Worm (Caenorhabditis elegans) whole organism, L4 larva: Measurements from ENCODE around the gene aak-2.

Source experiments
- R02D3.7 ChIP-seq: fragments of 150-350 bp; sonication (generic microtip); optimal IDR thresholded peaks from 3 replicates; lab custom pipeline; 2014; ENCODE audit warnings: missing biosample characterization, missing genetic modification characterization
- Y48G9A.11 ChIP-seq: fragments of 200-800 bp; sonication (Bioruptor generic); IDR thresholded peaks from 2 replicates; pipeline ENCODE4 v1.3.6; 2022; ENCODE audit warnings: missing genetic modification reagents, missing genetic modification characterization, missing compliant biosample characterization
- ZK337.2 ChIP-seq: fragments of 200-800 bp; sonication (Bioruptor generic); IDR thresholded peaks from 2 replicates; pipeline ENCODE4 v1.3.6; 2022; ENCODE audit warnings: missing genetic modification reagents, missing genetic modification characterization, missing compliant biosample characterization
- aha-1 ChIP-seq: fragments of 150-350 bp; peaks from one replicate; lab custom pipeline; 2014; ENCODE audit warnings: missing biosample characterization, missing genetic modification characterization
- ama-1 ChIP-seq: fragments of 150-350 bp; optimal IDR thresholded peaks from 2 replicates; lab custom pipeline; 2014; ENCODE audit warnings: inconsistent platforms, mixed read lengths
- ces-1 ChIP-seq: fragments of 150-350 bp; sonication (generic microtip); optimal IDR thresholded peaks from 4 replicates; lab custom pipeline; 2014; ENCODE audit warnings: missing biosample characterization, missing genetic modification reagents, missing genetic modification characterization
- ctbp-1 ChIP-seq: fragments of 200-800 bp; sonication (Bioruptor generic); IDR thresholded peaks from 2 replicates; pipeline ENCODE4 v1.3.6; 2022; ENCODE audit warnings: missing genetic modification reagents, missing genetic modification characterization, missing compliant biosample characterization
- daf-16 ChIP-seq, 3 experiments: sonication (generic microtip); optimal IDR thresholded peaks; 2 replicates each; lab custom pipeline; 2016 to 2017; ENCODE audit warnings: missing genetic modification characterization in 3 of 3, missing genetic modification reagents in 3 of 3, mild to moderate bottlenecking in 2 of 3, missing compliant biosample characterization in 2 of 3, missing biosample characterization in 1 of 3, moderate library complexity in 1 of 3
- dve-1 ChIP-seq: sonication (generic microtip); optimal IDR thresholded peaks from 2 replicates; lab custom pipeline; 2017; ENCODE audit warnings: antibody characterized with exemption, mild to moderate bottlenecking, missing genetic modification characterization, missing compliant biosample characterization; ENCODE audit not compliant: insufficient read depth
- fkh-10 ChIP-seq: fragments of 150-350 bp; optimal IDR thresholded peaks from 2 replicates; lab custom pipeline; 2014; ENCODE audit warnings: missing biosample characterization, missing genetic modification reagents, missing genetic modification characterization
- hif-1 ChIP-seq, 2 experiments: sonication (generic microtip); optimal IDR thresholded peaks; 2 replicates each; lab custom pipeline; 2016 to 2017; ENCODE audit warnings: missing compliant biosample characterization in 2 of 2, missing genetic modification characterization in 2 of 2, missing genetic modification reagents in 2 of 2, missing genotype in 2 of 2, mild to moderate bottlenecking in 1 of 2
- hlh-11 ChIP-seq: fragments of 200-800 bp; sonication (Bioruptor generic); optimal IDR thresholded peaks from 2 replicates; lab custom pipeline; 2018; ENCODE audit warnings: mild to moderate bottlenecking, missing genetic modification characterization, missing compliant biosample characterization
- hlh-30 ChIP-seq: sonication (generic microtip); optimal IDR thresholded peaks from 2 replicates; lab custom pipeline; 2017; ENCODE audit warnings: antibody characterized with exemption, mild to moderate bottlenecking, missing genetic modification characterization, missing compliant biosample characterization; ENCODE audit not compliant: insufficient read depth
- lin-1 ChIP-seq: fragments of 200-800 bp; sonication (Bioruptor generic); IDR thresholded peaks from 2 replicates; pipeline ENCODE4 v1.3.6; 2022; ENCODE audit warnings: missing genetic modification reagents, missing genetic modification characterization, missing compliant biosample characterization
- lin-15B ChIP-seq: fragments of 150-350 bp; sonication (generic microtip); optimal IDR thresholded peaks from 3 replicates; lab custom pipeline; 2014; ENCODE audit warnings: missing biosample characterization, missing genetic modification characterization
- lin-29 ChIP-seq: fragments of 200-800 bp; sonication (Bioruptor generic); IDR thresholded peaks from 2 replicates; pipeline ENCODE4 v1.3.6; 2022; ENCODE audit warnings: missing genetic modification reagents, missing genetic modification characterization, missing compliant biosample characterization
- lir-3 ChIP-seq: sonication (generic microtip); optimal IDR thresholded peaks from 2 replicates; lab custom pipeline; 2016; ENCODE audit warnings: mild to moderate bottlenecking, missing genetic modification characterization, missing compliant biosample characterization
- mep-1 ChIP-seq: fragments of 150-350 bp; sonication (generic microtip); optimal IDR thresholded peaks from 3 replicates; lab custom pipeline; 2014; ENCODE audit warnings: missing biosample characterization, missing genetic modification characterization
- nhr-11 ChIP-seq: fragments of 150-350 bp; optimal IDR thresholded peaks from 2 replicates; lab custom pipeline; 2014; ENCODE audit warnings: missing biosample characterization, missing genetic modification characterization
- nhr-111 ChIP-seq: fragments of 200-800 bp; sonication (Bioruptor generic); optimal IDR thresholded peaks from 2 replicates; lab custom pipeline; 2018; ENCODE audit warnings: mild to moderate bottlenecking, missing genetic modification characterization, missing compliant biosample characterization
- nhr-76 ChIP-seq: fragments of 150-350 bp; optimal IDR thresholded peaks from 2 replicates; lab custom pipeline; 2014; ENCODE audit warnings: missing biosample characterization, missing genetic modification characterization
- pha-4 ChIP-seq, 2 experiments: fragments of 150-350 bp in 1 of 2; fragments of 200-800 bp in 1 of 2; sonication (Bioruptor generic) in 1 of 2; IDR thresholded peaks in 1 of 2; optimal IDR thresholded peaks in 1 of 2; 2 replicates each; pipeline versions ENCODE4 v1.3.6 to Lab custom; 2014 to 2022; ENCODE audit warnings: missing genetic modification characterization in 2 of 2, missing genetic modification reagents in 2 of 2, missing biosample characterization in 1 of 2, missing compliant biosample characterization in 1 of 2
- rbr-2 ChIP-seq: sonication (generic microtip); optimal IDR thresholded peaks from 2 replicates; lab custom pipeline; 2016; ENCODE audit warnings: missing genotype, missing genetic modification characterization, missing compliant biosample characterization
- tra-1 ChIP-seq: fragments of 200-800 bp; sonication (Bioruptor generic); IDR thresholded peaks from 2 replicates; pipeline ENCODE4 v1.3.6; 2022; ENCODE audit warnings: missing genetic modification reagents, missing genetic modification characterization, missing compliant biosample characterization
- unc-62 ChIP-seq, 3 experiments: fragments of 150-350 bp in 1 of 3; sonication (generic microtip); optimal IDR thresholded peaks in 2 of 3; peaks in 1 of 3; 1 replicate in 1 of 3; 2 replicates in 2 of 3; lab custom pipeline; 2014 to 2017; ENCODE audit warnings: missing biosample characterization in 3 of 3, missing genetic modification characterization in 3 of 3, missing genetic modification reagents in 3 of 3, missing genotype in 1 of 3
- zip-11 ChIP-seq: fragments of 200-800 bp; sonication (Bioruptor generic); IDR thresholded peaks from 2 replicates; pipeline ENCODE4 v1.3.6; 2022; ENCODE audit warnings: missing genetic modification characterization, missing compliant biosample characterization
- ztf-11 ChIP-seq: fragments of 150-350 bp; optimal IDR thresholded peaks from 2 replicates; lab custom pipeline; 2014; ENCODE audit warnings: missing biosample characterization, missing genetic modification characterization

aak-2 gene

DNA sequence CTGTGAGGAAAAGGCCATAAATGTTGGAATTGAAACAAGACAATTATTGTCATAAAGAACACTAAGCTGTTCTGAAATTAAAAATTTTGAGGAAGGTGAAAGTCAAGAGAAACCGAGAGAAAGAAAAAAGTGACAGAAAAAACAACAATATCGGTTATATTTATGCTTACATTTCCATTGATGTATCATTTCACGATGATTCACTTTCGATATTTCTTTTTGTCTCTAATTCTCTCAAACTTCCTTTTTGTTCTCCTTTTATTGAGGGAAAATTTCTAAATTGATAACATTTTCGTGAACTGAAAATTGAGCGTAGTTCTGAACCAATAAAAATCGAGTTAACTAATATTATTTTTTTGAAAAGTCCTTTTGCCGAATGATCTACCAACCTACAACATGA lies 19.0 kb downstream of the aak-2 start:
- TF ChIP-seq ZK337.2 (GFP tag; lab: Robert Waterston, UW) (no peak), pha-4 (GFP tag; IDR thresholded peaks at IDR 0.05; lab: Robert Waterston, UW) (no peak), pha-4 (tag; optimal IDR thresholded peaks at IDR 0.05; lab: Kevin White, UChicago) (peak; percentile 35), daf-16 (GFP tag; optimal IDR thresholded peaks at IDR 0.05; lab: Kevin White, UChicago) (no peak), daf-16 (tag; optimal IDR thresholded peaks at IDR 0.05; lab: Kevin White, UChicago) (peak; percentile 24), dve-1 (tag; lab: Kevin White, UChicago) (peak; percentile 46)

DNA sequence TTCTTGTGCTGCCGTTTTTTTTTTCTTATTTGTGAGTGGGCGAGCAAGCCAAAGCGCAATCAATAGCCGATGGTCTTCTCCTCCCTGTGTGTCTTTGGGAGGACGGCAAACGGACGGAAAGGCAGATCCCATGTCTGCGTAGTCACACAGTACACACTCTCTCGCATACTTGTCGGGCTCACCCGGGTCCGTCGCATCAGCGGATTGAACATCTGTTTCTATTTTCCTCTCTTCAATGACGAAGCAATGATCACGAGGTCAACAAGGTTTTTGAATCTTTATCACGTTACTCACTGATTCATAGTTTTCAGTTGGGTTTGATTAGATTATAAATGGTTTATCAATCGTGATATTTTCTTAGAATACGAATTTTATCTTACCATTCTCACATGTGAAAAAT lies 19.6 kb downstream of the aak-2 start:
- TF ChIP-seq rbr-2 (tag; lab: Kevin White, UChicago) (no peak), hlh-11 (tag; lab: Kevin White, UChicago) (peak; percentile 81), nhr-11 (peak; percentile 3), ctbp-1 (GFP tag; lab: Robert Waterston, UW) (0 out of 2 replicates have a peak, but pooled peaks have one; percentile 17), daf-16 (GFP tag; optimal IDR thresholded peaks at IDR 0.05; lab: Kevin White, UChicago) (peak in 1 of 2 experiments; percentile 74), daf-16 (tag; optimal IDR thresholded peaks at IDR 0.05; lab: Kevin White, UChicago) (no peak), ama-1 (lab: Kevin White, UChicago) (no peak), hlh-30 (tag; lab: Kevin White, UChicago) (peak; percentile 66), R02D3.7 (tag; lab: Kevin White, UChicago) (no peak), hif-1 (tag; optimal IDR thresholded peaks at IDR 0.05; lab: Kevin White, UChicago) (peak in 1 of 2 experiments; percentile 10), unc-62 (GFP tag; optimal IDR thresholded peaks at IDR 0.05 in 1 of 2; lab: Kevin White, UChicago) (peak in 1 of 2 experiments; percentile 66), unc-62 (tag; optimal IDR thresholded peaks at IDR 0.05; lab: Kevin White, UChicago) (no peak)

DNA sequence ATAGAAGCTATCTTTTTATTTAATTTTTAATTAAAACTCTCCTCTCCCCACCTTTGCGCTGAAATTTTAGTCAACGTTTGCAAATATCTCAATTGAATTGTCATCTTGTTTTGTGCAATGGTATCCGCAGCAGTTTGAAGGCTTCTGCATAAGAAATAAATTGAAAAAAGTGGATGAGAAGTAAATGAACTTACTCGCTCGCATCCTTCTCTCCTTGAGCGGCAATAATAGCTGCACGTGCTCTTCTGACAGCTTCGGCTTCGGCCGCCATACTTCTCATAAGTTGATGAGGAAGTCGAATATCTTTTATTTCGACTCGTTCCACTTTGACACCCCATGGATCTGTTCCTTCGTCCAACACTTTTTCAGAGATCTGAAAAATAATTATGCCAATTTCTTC lies 21.0 kb downstream of the aak-2 start:
- TF ChIP-seq mep-1 (tag; lab: Kevin White, UChicago) (no peak), tra-1 (GFP tag; lab: Robert Waterston, UW) (no peak), ces-1 (GFP tag; lab: Kevin White, UChicago) (peak; percentile 32), fkh-10 (peak; percentile 68)
- TF ChIP-seq, all 104 proteins: peak for 2

DNA sequence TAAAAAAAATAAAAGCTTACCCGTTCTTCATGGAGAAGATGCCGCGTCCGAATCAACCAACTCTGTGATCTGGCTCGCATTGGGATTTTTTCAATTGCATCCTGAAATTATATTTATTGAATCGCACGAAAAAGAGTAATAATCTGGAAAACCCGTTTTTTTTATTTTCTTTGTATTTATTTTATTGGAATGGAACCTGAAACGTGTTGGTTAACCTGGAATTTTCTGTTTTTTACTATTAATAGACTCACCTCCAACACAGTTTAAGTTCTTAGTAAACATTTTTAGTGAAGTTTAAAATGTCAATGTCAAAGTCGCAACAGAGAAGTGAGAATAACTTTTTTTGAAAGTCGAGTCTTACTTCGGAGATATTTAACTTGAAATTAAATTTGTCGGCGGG lies 22.4 kb downstream of the aak-2 start:
- TF ChIP-seq mep-1 (tag; lab: Kevin White, UChicago) (no peak), zip-11 (GFP tag; lab: Robert Waterston, UW) (no peak), aha-1 (tag; lab: Kevin White, UChicago) (peak; percentile 52)

DNA sequence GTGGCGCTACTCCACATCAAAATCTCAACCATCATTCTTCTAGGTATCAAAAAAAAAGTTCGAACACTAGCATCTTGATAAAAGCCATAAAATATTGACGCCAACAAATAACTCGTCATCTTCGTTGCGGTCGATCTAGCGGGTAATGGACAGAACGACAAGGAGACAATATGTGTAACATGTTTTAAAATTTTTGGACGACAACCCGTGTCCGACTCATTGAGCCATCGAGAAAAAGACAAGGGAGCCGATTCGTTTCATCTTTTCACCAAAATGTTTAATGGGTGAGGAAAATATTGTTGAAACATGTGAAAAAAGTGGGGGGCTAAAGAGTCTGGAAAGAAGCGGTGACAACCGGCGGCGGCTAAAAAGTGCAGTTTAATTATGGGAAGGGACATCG lies 25.6 kb downstream of the aak-2 start:
- TF ChIP-seq unc-62 (GFP tag; optimal IDR thresholded peaks at IDR 0.05 in 1 of 2; lab: Kevin White, UChicago) = peak in 1 of 2 experiments; percentile 91
- no peak for TF ChIP-seq unc-62 (tag; optimal IDR thresholded peaks at IDR 0.05; lab: Kevin White, UChicago)
- no peak for TF ChIP-seq lin-1 (GFP tag; lab: Robert Waterston, UW)

DNA sequence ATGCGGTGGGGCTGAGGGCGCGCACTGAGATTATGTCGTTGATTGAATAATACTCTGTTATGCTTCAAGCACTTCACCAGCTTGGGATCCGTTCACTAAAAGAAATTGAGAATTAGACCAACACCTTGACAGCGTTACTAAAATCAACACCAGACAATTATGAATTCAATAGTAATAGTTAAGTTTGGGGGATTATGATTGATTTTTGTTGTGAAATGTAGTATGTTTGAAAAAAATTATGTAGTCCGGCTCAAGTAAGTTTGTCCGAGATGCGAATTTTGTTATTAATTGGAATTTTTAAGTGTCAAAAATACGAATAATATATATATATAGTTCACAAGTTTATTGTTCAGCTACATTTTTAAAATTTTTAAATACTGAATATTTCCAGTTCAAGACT lies 29.5 kb downstream of the aak-2 start, which contains the start of gene sto-5:
sto-5 (minus strand) TSS at position 101 of the 400 bp plus-strand sequence.
- no peak for TF ChIP-seq lin-29
- TF ChIP-seq lin-15B (tag; lab: Kevin White, UChicago) = no peak
- no peak for TF ChIP-seq nhr-111 (GFP tag; lab: Kevin White, UChicago)
- TF ChIP-seq Y48G9A.11 (GFP tag; lab: Robert Waterston, UW) = no peak
- no peak for TF ChIP-seq nhr-76 (tag; lab: Kevin White, UChicago)
- no peak for TF ChIP-seq lir-3 (tag; lab: Kevin White, UChicago)

DNA sequence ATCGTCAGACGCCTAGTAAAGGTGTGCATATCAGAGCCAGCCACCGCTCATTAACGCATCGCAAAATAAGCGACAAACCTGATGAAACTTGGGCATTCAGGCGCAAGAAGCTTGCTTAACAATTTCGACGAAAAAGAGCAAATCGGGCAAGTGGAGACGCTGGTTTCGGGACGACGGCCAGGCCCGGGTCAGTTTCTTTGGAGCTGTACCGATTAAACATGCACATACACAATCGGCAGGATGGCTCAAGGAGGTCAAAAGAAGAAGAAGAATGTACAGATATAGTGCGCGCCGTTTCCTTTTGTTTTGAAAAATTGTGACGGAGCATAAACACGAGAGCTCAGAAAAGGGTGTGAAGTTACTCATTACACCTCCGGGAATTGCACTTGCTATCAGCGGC lies 30.6 kb downstream of the aak-2 start:
- TF ChIP-seq ztf-11 (tag; lab: Kevin White, UChicago) = no peak
- TF ChIP-seq unc-62 (GFP tag; optimal IDR thresholded peaks at IDR 0.05 in 1 of 2; lab: Kevin White, UChicago) = peak in 1 of 2 experiments; percentile 89
- TF ChIP-seq unc-62 (tag; optimal IDR thresholded peaks at IDR 0.05; lab: Kevin White, UChicago) = no peak
- no peak for TF ChIP-seq ama-1 (lab: Kevin White, UChicago)
- TF ChIP-seq lin-15B (tag; lab: Kevin White, UChicago) = no peak
